Fruit fly (Drosophila melanogaster) whole organism, prepupa: Measurements from ENCODE around the gene ncd.

Source experiments
- Blimp-1 ChIP-seq: fragments of 200-800 bp; sonication (Bioruptor generic); optimal IDR thresholded peaks from 3 replicates; lab custom pipeline; 2017; ENCODE audit warnings: missing biosample characterization, missing genetic modification characterization, mild to moderate bottlenecking, moderate library complexity, missing genetic modification reagents
- CG10631 ChIP-seq: fragments of 200-800 bp; sonication (Bioruptor generic); optimal IDR thresholded peaks from 2 replicates; lab custom pipeline; 2016; ENCODE audit warnings: missing biosample characterization, missing genetic modification characterization
- CG10669 ChIP-seq: fragments of 200-800 bp; sonication (Bioruptor generic); optimal IDR thresholded peaks from 3 replicates; lab custom pipeline; 2018; ENCODE audit warnings: missing biosample characterization, mild to moderate bottlenecking, missing genetic modification characterization, moderate library complexity
- CG11294 ChIP-seq: fragments of 200-800 bp; sonication (Bioruptor generic); IDR thresholded peaks from 2 replicates; pipeline ENCODE4 v1.3.6; 2022; ENCODE audit warnings: missing biosample characterization, missing genetic modification characterization
- CG11902 ChIP-seq: fragments of 200-800 bp; sonication (Bioruptor generic); optimal IDR thresholded peaks from 3 replicates; lab custom pipeline; 2016; ENCODE audit warnings: missing biosample characterization, missing genetic modification characterization
- CG1621 ChIP-seq: fragments of 200-800 bp; sonication (Bioruptor generic); optimal IDR thresholded peaks from 3 replicates; lab custom pipeline; 2018; ENCODE audit warnings: missing biosample characterization, mild to moderate bottlenecking, missing genetic modification characterization
- CG16779 ChIP-seq: fragments of 200-800 bp; sonication (Bioruptor generic); optimal IDR thresholded peaks from 3 replicates; lab custom pipeline; 2017; ENCODE audit warnings: missing biosample characterization, mild to moderate bottlenecking, missing genetic modification characterization
- CG3032 ChIP-seq: fragments of 200-800 bp; optimal IDR thresholded peaks from 2 replicates; lab custom pipeline; 2019; ENCODE audit warnings: missing biosample characterization, mild to moderate bottlenecking, missing genetic modification characterization, moderate library complexity
- CG31627 ChIP-seq: fragments of 200-800 bp; sonication (Bioruptor generic); optimal IDR thresholded peaks from 3 replicates; lab custom pipeline; 2016; ENCODE audit warnings: missing biosample characterization, missing genetic modification characterization
- CG32006 ChIP-seq: fragments of 200-800 bp; sonication (Bioruptor generic); optimal IDR thresholded peaks from 3 replicates; lab custom pipeline; 2017; ENCODE audit warnings: missing biosample characterization, mild to moderate bottlenecking, missing genetic modification characterization
- CG3919 ChIP-seq: fragments of 200-800 bp; sonication (Bioruptor generic); optimal IDR thresholded peaks from 3 replicates; lab custom pipeline; 2016; ENCODE audit warnings: missing biosample characterization, missing genetic modification characterization
- CG6163 ChIP-seq: fragments of 200-800 bp; sonication (Bioruptor generic); IDR thresholded peaks from 3 replicates; pipeline ENCODE4 v1.3.6; 2022; ENCODE audit warnings: missing biosample characterization, missing genetic modification characterization
- CG6276 ChIP-seq: fragments of 200-800 bp; sonication (Bioruptor generic); optimal IDR thresholded peaks from 2 replicates; lab custom pipeline; 2017; ENCODE audit warnings: missing biosample characterization, mild to moderate bottlenecking, missing genetic modification characterization
- CG6792 ChIP-seq: fragments of 200-800 bp; sonication (Bioruptor generic); optimal IDR thresholded peaks from 3 replicates; lab custom pipeline; 2016; ENCODE audit warnings: missing biosample characterization, missing genetic modification characterization
- CG6808 ChIP-seq: fragments of 200-800 bp; sonication (Bioruptor generic); optimal IDR thresholded peaks from 3 replicates; lab custom pipeline; 2017; ENCODE audit warnings: missing biosample characterization, missing genetic modification characterization, mild to moderate bottlenecking, moderate library complexity, missing genetic modification reagents
- CG7368 ChIP-seq: fragments of 200-800 bp; sonication (Bioruptor generic); optimal IDR thresholded peaks from 3 replicates; lab custom pipeline; 2016; ENCODE audit warnings: missing biosample characterization, missing genetic modification characterization
- CG8119 ChIP-seq: fragments of 200-800 bp; sonication (Bioruptor generic); IDR thresholded peaks from 3 replicates; pipeline ENCODE4 v1.3.6; 2022; ENCODE audit warnings: missing biosample characterization, missing genetic modification characterization
- CG8319 ChIP-seq: fragments of 200-800 bp; sonication (Bioruptor generic); optimal IDR thresholded peaks from 3 replicates; lab custom pipeline; 2016; ENCODE audit warnings: missing biosample characterization, missing genetic modification characterization
- CG8632 ChIP-seq: fragments of 200-800 bp; sonication (Bioruptor generic); optimal IDR thresholded peaks from 3 replicates; lab custom pipeline; 2016; ENCODE audit warnings: missing biosample characterization, missing genetic modification characterization
- CG9139 ChIP-seq: fragments of 200-800 bp; sonication (Bioruptor generic); optimal IDR thresholded peaks from 3 replicates; lab custom pipeline; 2017; ENCODE audit warnings: missing biosample characterization, mild to moderate bottlenecking, missing genetic modification characterization
- Eip78C ChIP-seq: fragments of 200-800 bp; sonication (Bioruptor generic); peaks from one replicate; lab custom pipeline; 2016; ENCODE audit warnings: missing biosample characterization, missing genetic modification characterization
- Eip93F ChIP-seq: fragments of 200-800 bp; sonication (Bioruptor generic); optimal IDR thresholded peaks from 2 replicates; lab custom pipeline; 2016; ENCODE audit warnings: missing biosample characterization, mild to moderate bottlenecking, missing genetic modification characterization
- Ets96B ChIP-seq: fragments of 200-800 bp; optimal IDR thresholded peaks from 2 replicates; lab custom pipeline; 2019; ENCODE audit warnings: missing biosample characterization, mild to moderate bottlenecking, missing genetic modification characterization, moderate library complexity
- Hr4 ChIP-seq: fragments of 200-800 bp; sonication (Bioruptor generic); optimal IDR thresholded peaks from 3 replicates; lab custom pipeline; 2016; ENCODE audit warnings: missing biosample characterization, missing genetic modification characterization
- OdsH ChIP-seq: fragments of 200-800 bp; sonication (Bioruptor generic); optimal IDR thresholded peaks from 3 replicates; lab custom pipeline; 2016; ENCODE audit warnings: missing biosample characterization, missing genetic modification characterization
- Sox14 ChIP-seq: fragments of 200-800 bp; sonication (Bioruptor generic); optimal IDR thresholded peaks from 3 replicates; lab custom pipeline; 2016; ENCODE audit warnings: missing biosample characterization, missing genetic modification characterization
- Sox15 ChIP-seq: fragments of 200-800 bp; sonication (Bioruptor generic); optimal IDR thresholded peaks from 3 replicates; lab custom pipeline; 2016; ENCODE audit warnings: missing biosample characterization, missing genetic modification characterization
- cyc ChIP-seq: fragments of 200-800 bp; sonication (Bioruptor generic); optimal IDR thresholded peaks from 3 replicates; lab custom pipeline; 2016; ENCODE audit warnings: missing biosample characterization, missing genetic modification characterization
- dsx ChIP-seq: fragments of 200-800 bp; optimal IDR thresholded peaks from 3 replicates; lab custom pipeline; 2019; ENCODE audit warnings: missing biosample characterization, mild to moderate bottlenecking, missing genetic modification characterization, moderate library complexity; ENCODE audit not compliant: poor library complexity, severe bottlenecking
- eg ChIP-seq: fragments of 200-800 bp; sonication (Bioruptor generic); IDR thresholded peaks from 3 replicates; pipeline ENCODE4 v1.3.6; 2022; ENCODE audit warnings: missing biosample characterization, missing genetic modification characterization
- esn ChIP-seq: fragments of 200-800 bp; sonication (Bioruptor generic); optimal IDR thresholded peaks from 2 replicates; lab custom pipeline; 2016; ENCODE audit warnings: missing biosample characterization, mild to moderate bottlenecking, missing genetic modification characterization, moderate library complexity
- fd59A ChIP-seq: fragments of 200-800 bp; sonication (Bioruptor generic); optimal IDR thresholded peaks from 2 replicates; lab custom pipeline; 2017; ENCODE audit warnings: missing biosample characterization, mild to moderate bottlenecking, missing genetic modification characterization, missing genetic modification reagents
- fd85E ChIP-seq: fragments of 200-800 bp; sonication (Bioruptor generic); optimal IDR thresholded peaks from 3 replicates; lab custom pipeline; 2016; ENCODE audit warnings: missing biosample characterization, missing genetic modification characterization
- fkh ChIP-seq: fragments of 200-800 bp; sonication (Bioruptor generic); optimal IDR thresholded peaks from 3 replicates; lab custom pipeline; 2017; ENCODE audit warnings: missing biosample characterization, mild to moderate bottlenecking, missing genetic modification characterization, moderate library complexity
- lz ChIP-seq: fragments of 200-800 bp; sonication (Bioruptor generic); optimal IDR thresholded peaks from 3 replicates; lab custom pipeline; 2016; ENCODE audit warnings: missing biosample characterization, missing genetic modification characterization
- spab ChIP-seq: fragments of 200-800 bp; sonication (Bioruptor generic); optimal IDR thresholded peaks from 2 replicates; lab custom pipeline; 2017; ENCODE audit warnings: missing biosample characterization, mild to moderate bottlenecking, missing genetic modification characterization, missing genetic modification reagents
- ss ChIP-seq, 2 experiments: fragments of 200-800 bp; sonication (Bioruptor generic); optimal IDR thresholded peaks; 2 replicates in 1 of 2; 3 replicates in 1 of 2; lab custom pipeline; 2017 to 2018; ENCODE audit warnings: mild to moderate bottlenecking in 2 of 2, missing biosample characterization in 2 of 2, missing genetic modification characterization in 2 of 2, moderate library complexity in 1 of 2
- topi ChIP-seq: fragments of 200-800 bp; sonication (Bioruptor generic); optimal IDR thresholded peaks from 3 replicates; lab custom pipeline; 2016; ENCODE audit warnings: missing biosample characterization, missing genetic modification characterization
- vri ChIP-seq: fragments of 200-800 bp; sonication (Bioruptor generic); optimal IDR thresholded peaks from 3 replicates; lab custom pipeline; 2016; ENCODE audit warnings: missing biosample characterization, mild to moderate bottlenecking, missing genetic modification characterization

Gene ncd

DNA sequence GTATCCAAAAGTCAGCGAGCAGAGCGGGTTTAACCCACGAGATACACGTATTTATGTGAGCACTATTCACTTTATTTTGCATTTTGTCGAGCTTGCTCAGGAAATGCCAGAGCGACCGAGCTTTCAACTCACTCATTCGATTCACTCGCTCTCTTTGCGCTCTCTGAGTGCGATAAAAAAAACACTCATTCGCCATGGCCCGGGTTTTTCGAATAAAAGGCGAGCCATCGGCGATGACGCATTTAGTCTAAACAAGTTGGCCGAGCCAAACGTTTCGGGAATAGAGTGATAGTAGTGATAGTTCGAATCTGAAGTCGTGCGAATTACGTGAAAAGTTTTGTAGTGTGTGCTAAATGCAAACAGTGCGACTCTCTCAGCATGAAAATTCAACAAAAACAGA, 24.6 kb downstream of the ncd start (continued):
- TF ChIP-seq dsx (GFP tag; lab: Kevin White, UChicago) (peak; percentile 54), spab (no peak), CG3032 (tag; lab: Kevin White, UChicago) (no peak), CG16779 (tag; lab: Kevin White, UChicago) (peak; percentile 45), Sox15 (no peak), CG6276 (GFP tag; lab: Kevin White, UChicago) (peak; percentile 12), Eip78C (GFP tag; lab: Kevin White, UChicago) (peak; percentile 83), fd59A (GFP tag; lab: Kevin White, UChicago) (no peak), fkh (peak; percentile 82), CG6163 (GFP tag; lab: Robert Waterston, UW) (peak; percentile 65; the same call in 2 of the 3 replicates), CG8632 (GFP tag; lab: Kevin White, UChicago) (no peak), Blimp-1 (no peak), topi (GFP tag; lab: Kevin White, UChicago) (peak; percentile 26), CG6792 (GFP tag; lab: Kevin White, UChicago) (no peak), CG10631 (GFP tag; lab: Kevin White, UChicago) (no peak), CG11294 (no peak), CG10669 (GFP tag; lab: Kevin White, UChicago) (peak; percentile 14), Eip93F (GFP tag; lab: Kevin White, UChicago) (peak; percentile 60), CG8119 (GFP tag; lab: Robert Waterston, UW) (peak; percentile 46; the same call in 1 of the 3 replicates), cyc (GFP tag; lab: Kevin White, UChicago) (no peak), CG11902 (GFP tag; lab: Kevin White, UChicago) (no peak), Hr4 (no peak), CG32006 (GFP tag; lab: Kevin White, UChicago) (no peak), Ets96B (peak; percentile 2), CG9139 (GFP tag; lab: Kevin White, UChicago) (peak; percentile 63), CG8319 (GFP tag; lab: Kevin White, UChicago) (no peak)

DNA sequence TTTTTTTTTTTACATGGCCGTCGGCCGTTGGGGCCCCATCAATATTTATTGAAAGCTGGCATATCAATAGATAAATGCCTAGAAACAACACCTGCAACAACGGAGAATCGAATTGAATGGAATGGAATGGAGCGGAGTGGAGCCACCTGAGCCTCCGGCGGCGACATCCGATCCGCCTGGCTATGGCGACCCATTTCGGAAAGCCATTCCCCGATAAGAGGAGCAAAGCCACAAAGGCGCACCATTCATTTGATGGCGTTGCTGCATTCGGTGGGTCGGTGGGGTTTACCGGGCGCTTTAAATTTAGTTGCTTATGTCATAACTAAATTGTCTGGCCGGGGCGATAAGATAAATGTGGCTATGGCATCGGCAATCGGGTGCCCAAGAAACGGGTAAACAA, 25.1 kb downstream of the ncd start:
- peak; percentile 88 for TF ChIP-seq vri (GFP tag; lab: Kevin White, UChicago)
- TF ChIP-seq lz (GFP tag; lab: Kevin White, UChicago), result no peak
- TF ChIP-seq OdsH (GFP tag; lab: Kevin White, UChicago), result no peak
- TF ChIP-seq CG32006 (GFP tag; lab: Kevin White, UChicago), result peak; percentile 0
- TF ChIP-seq Sox14 (GFP tag; lab: Kevin White, UChicago), result no peak
- TF ChIP-seq, all 60 proteins: peak for 2

DNA sequence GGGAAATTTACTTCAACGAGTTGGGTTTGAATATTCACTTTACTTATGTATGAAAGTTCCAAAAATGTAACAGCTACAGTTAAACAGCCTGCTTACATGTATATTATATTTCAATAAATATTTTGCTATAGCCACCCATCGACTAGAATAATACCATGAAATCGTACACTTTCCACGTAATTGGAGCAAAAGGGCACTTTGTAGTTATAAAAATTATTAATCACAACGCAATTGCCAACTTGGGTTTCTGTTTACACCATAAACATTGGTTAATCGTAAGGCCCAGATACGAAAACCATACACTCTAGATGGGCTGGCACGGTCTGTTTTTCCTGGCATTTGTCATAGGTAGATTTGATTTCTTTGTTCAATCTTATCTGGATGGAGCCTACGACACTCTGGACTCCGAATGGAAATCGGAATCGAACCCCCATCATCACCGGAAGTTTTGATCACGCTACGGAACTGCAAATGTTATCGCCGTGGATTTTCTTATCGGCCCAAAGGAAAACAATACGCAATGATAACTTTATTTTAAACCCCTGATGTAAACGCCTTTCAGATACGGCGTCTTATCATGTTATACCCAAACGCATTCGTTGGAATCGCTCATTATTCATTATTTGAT, 26.4 kb downstream of the ncd start, which contains the start of gene fig:
Gene fig (minus strand): TSS at position 51 of the 628 bp plus-strand sequence.
- TF ChIP-seq Ets96B (no peak), vri (GFP tag; lab: Kevin White, UChicago) (peak; percentile 82), CG1621 (no peak), spab (no peak), eg (GFP tag; lab: Robert Waterston, UW) (no peak), CG10631 (GFP tag; lab: Kevin White, UChicago) (no peak), cyc (GFP tag; lab: Kevin White, UChicago) (no peak), CG11902 (GFP tag; lab: Kevin White, UChicago) (no peak), CG6808 (GFP tag; lab: Kevin White, UChicago) (no peak), Eip78C (GFP tag; lab: Kevin White, UChicago) (peak; percentile 6), CG3919 (GFP tag; lab: Kevin White, UChicago) (no peak), Eip93F (GFP tag; lab: Kevin White, UChicago) (peak; percentile 82), CG8319 (GFP tag; lab: Kevin White, UChicago) (no peak), fd59A (GFP tag; lab: Kevin White, UChicago) (no peak), OdsH (GFP tag; lab: Kevin White, UChicago) (no peak), CG9139 (GFP tag; lab: Kevin White, UChicago) (no peak), ss (GFP tag; optimal IDR thresholded peaks at IDR 0.05; lab: Kevin White, UChicago) (peak in 1 of 2 experiments; percentile 19), esn (GFP tag; lab: Kevin White, UChicago) (no peak), CG8119 (GFP tag; lab: Robert Waterston, UW) (no peak), CG31627 (GFP tag; lab: Kevin White, UChicago) (no peak), Sox14 (GFP tag; lab: Kevin White, UChicago) (peak; percentile 13), Blimp-1 (no peak), CG6792 (GFP tag; lab: Kevin White, UChicago) (no peak), fkh (peak; percentile 39), CG7368 (GFP tag; lab: Kevin White, UChicago) (no peak), fd85E (GFP tag; lab: Kevin White, UChicago) (no peak), CG16779 (tag; lab: Kevin White, UChicago) (no peak)
